Fruit fly (Drosophila melanogaster): ENCODE measurements around the gene CG31145.

CG31145 gene

dm6 chr3R:23678349-23679193 lies 9.1 kb upstream of the CG31145 start, which contains the start of gene GILT2 (continued):
- TF ChIP-seq CG7839 (tag; optimal IDR thresholded peaks at IDR 0.05): peak; percentile 95
- peak; percentile 88 for TF ChIP-seq Hand (GFP tag; optimal IDR thresholded peaks at IDR 0.05)
- peak; percentile 15 for TF ChIP-seq maf-S (GFP tag; optimal IDR thresholded peaks at IDR 0.05)
- TF ChIP-seq CG6791 (GFP tag; IDR thresholded peaks at IDR 0.05; ENCODE audit: partially characterized antibody): no peak
- TF ChIP-seq Dad (GFP tag; optimal IDR thresholded peaks at IDR 0.05): peak; percentile 61
- TF ChIP-seq CG17385 (GFP tag; optimal IDR thresholded peaks at IDR 0.05): peak; percentile 91
- no peak for TF ChIP-seq inv (GFP tag; IDR thresholded peaks at IDR 0.05; ENCODE audit: partially characterized antibody)
- TF ChIP-seq CG17359 (tag; optimal IDR thresholded peaks at IDR 0.05): peak; percentile 94
- TF ChIP-seq CG31441 (GFP tag; IDR thresholded peaks at IDR 0.05): peak; percentile 97
- TF ChIP-seq CG9727 (GFP tag; optimal IDR thresholded peaks at IDR 0.05): peak; percentile 94
- TF ChIP-seq CG3281 (GFP tag; optimal IDR thresholded peaks at IDR 0.05): peak; percentile 94
- TF ChIP-seq CG6254 (GFP tag; optimal IDR thresholded peaks at IDR 0.05): peak; percentile 81
- peak; percentile 36; the same call in 1 of the 3 replicates for TF ChIP-seq z (GFP tag; IDR thresholded peaks at IDR 0.05)
- TF ChIP-seq CG7372 (GFP tag; IDR thresholded peaks at IDR 0.05): peak; percentile 80
- peak; percentile 91 for TF ChIP-seq CG6854 (GFP tag; optimal IDR thresholded peaks at IDR 0.05)
- peak; percentile 74 for TF ChIP-seq CG16815 (GFP tag; optimal IDR thresholded peaks at IDR 0.05)
- TF ChIP-seq Optix (GFP tag; IDR thresholded peaks at IDR 0.05): peak; percentile 90
- TF ChIP-seq CG2678 (tag; optimal IDR thresholded peaks at IDR 0.05): peak; percentile 96
- TF ChIP-seq CG4282 (GFP tag; optimal IDR thresholded peaks at IDR 0.05): no peak
- TF ChIP-seq CG6175 (GFP tag; IDR thresholded peaks at IDR 0.05): peak; percentile 39; the same call in 1 of the 3 replicates
- peak; percentile 92 for TF ChIP-seq HHEX (GFP tag; optimal IDR thresholded peaks at IDR 0.05)
- TF ChIP-seq fd3F (GFP tag; optimal IDR thresholded peaks at IDR 0.05): peak; percentile 83
- TF ChIP-seq lbe (GFP tag; optimal IDR thresholded peaks at IDR 0.05): peak; percentile 89
- TF ChIP-seq p53 (GFP tag; optimal IDR thresholded peaks at IDR 0.05): no peak
- TF ChIP-seq CG3838 (GFP tag; optimal IDR thresholded peaks at IDR 0.05): peak; percentile 63
- peak; percentile 95 for TF ChIP-seq CG15269 (tag; optimal IDR thresholded peaks at IDR 0.05)
- peak; percentile 62 for TF ChIP-seq CG30020 (tag; optimal IDR thresholded peaks at IDR 0.05)
- TF ChIP-seq CG1024 (GFP tag; IDR thresholded peaks at IDR 0.05): peak; percentile 73
- TF ChIP-seq MTF-1 (GFP tag; optimal IDR thresholded peaks at IDR 0.05; ENCODE audit: borderline replicate concordance): peak; percentile 76
- peak; percentile 93 for TF ChIP-seq Dbx (GFP tag; IDR thresholded peaks at IDR 0.05)
- TF ChIP-seq Sin3A (optimal IDR thresholded peaks at IDR 0.05): no peak
- peak; percentile 45 for TF ChIP-seq ems (GFP tag; optimal IDR thresholded peaks at IDR 0.05)
- peak; percentile 34; the same call in 1 of the 2 replicates for TF ChIP-seq Lim3 (GFP tag; IDR thresholded peaks at IDR 0.05)
- peak; percentile 54 for TF ChIP-seq CG7987 (GFP tag; optimal IDR thresholded peaks at IDR 0.05)
- no peak for TF ChIP-seq zen2 (GFP tag; IDR thresholded peaks at IDR 0.05; ENCODE audit: partially characterized antibody)
- TF ChIP-seq CG10979 (tag; optimal IDR thresholded peaks at IDR 0.05): peak; percentile 94
- peak; percentile 92 for TF ChIP-seq ara (GFP tag; IDR thresholded peaks at IDR 0.05)
- TF ChIP-seq sr (GFP tag; IDR thresholded peaks at IDR 0.05): peak; percentile 50; the same call in 2 of the 3 replicates
- TF ChIP-seq Meics (GFP tag; optimal IDR thresholded peaks at IDR 0.05): peak; percentile 95
- TF ChIP-seq dm (GFP tag; optimal IDR thresholded peaks at IDR 0.05): peak; percentile 28
- TF ChIP-seq disco-r (GFP tag; optimal IDR thresholded peaks at IDR 0.05): no peak
- peak; percentile 71 for TF ChIP-seq Deaf1 (tag; optimal IDR thresholded peaks at IDR 0.05)
- TF ChIP-seq zfh1 (GFP tag; IDR thresholded peaks at IDR 0.05): peak; percentile 92
- TF ChIP-seq Asciz (GFP tag; optimal IDR thresholded peaks at IDR 0.05): peak; percentile 94
- peak; percentile 97 for TF ChIP-seq CG18599 (GFP tag; optimal IDR thresholded peaks at IDR 0.05)
- peak; percentile 78 for TF ChIP-seq D19B (GFP tag; optimal IDR thresholded peaks at IDR 0.05)
- TF ChIP-seq CG13775 (GFP tag; optimal IDR thresholded peaks at IDR 0.05): peak; percentile 88
- peak; percentile 87 for TF ChIP-seq CG1529 (GFP tag; optimal IDR thresholded peaks at IDR 0.05)

Measured in whole organism, embryonic.